Worm (Caenorhabditis elegans): ENCODE results near the gene igeg-2.

igeg-2 gene

ce11 chrX:11465215-11465614 lies 18.8 kb upstream of the igeg-2 start, which contains the start of gene lin-14 (continued):
- TF ChIP-seq F10B5.3 (tag; optimal IDR thresholded peaks at IDR 0.05) = no peak
- TF ChIP-seq jun-1 (tag; optimal IDR thresholded peaks at IDR 0.05) = no peak
- TF ChIP-seq vab-7 (GFP tag; IDR thresholded peaks at IDR 0.05) = no peak
- TF ChIP-seq aha-1 (tag) = peak; percentile 91
- no peak for TF ChIP-seq ceh-82 (tag; optimal IDR thresholded peaks at IDR 0.05)
- TF ChIP-seq nhr-76 (tag; optimal IDR thresholded peaks at IDR 0.05) = no peak
- TF ChIP-seq Y48G9A.11 (GFP tag; IDR thresholded peaks at IDR 0.05) = no peak
- no peak for TF ChIP-seq zfp-2 (tag; optimal IDR thresholded peaks at IDR 0.05)
- no peak for TF ChIP-seq Y75B8A.6 (GFP tag; IDR thresholded peaks at IDR 0.05)
- TF ChIP-seq unc-130 (GFP tag; optimal IDR thresholded peaks at IDR 0.05) = no peak
- peak; percentile 29 for TF ChIP-seq dpl-1 (GFP tag; optimal IDR thresholded peaks at IDR 0.05)
- no peak for TF ChIP-seq Y5F2A.4 (GFP tag; optimal IDR thresholded peaks at IDR 0.05)
- peak; percentile 48 for TF ChIP-seq nhr-25 (tag; optimal IDR thresholded peaks at IDR 0.05; ENCODE audit: borderline replicate concordance, insufficient read depth)
- TF ChIP-seq egl-27 (tag; optimal IDR thresholded peaks at IDR 0.05) = no peak
- TF ChIP-seq zip-2 (tag; optimal IDR thresholded peaks at IDR 0.05) = no peak
- no peak for TF ChIP-seq T20F7.1 (GFP tag; optimal IDR thresholded peaks at IDR 0.05)
- TF ChIP-seq F49E8.2 (tag; optimal IDR thresholded peaks at IDR 0.05; ENCODE audit: borderline replicate concordance) = no peak
- no peak for TF ChIP-seq dmd-8 (GFP tag; IDR thresholded peaks at IDR 0.05)
- no peak for TF ChIP-seq ces-1 (GFP tag; optimal IDR thresholded peaks at IDR 0.05)
- 0 out of 2 replicates have a peak, but pooled peaks have one; percentile 31 for TF ChIP-seq madf-9 (GFP tag; conservative IDR thresholded peaks at IDR 0.05)
- no peak for TF ChIP-seq dmd-9 (GFP tag; IDR thresholded peaks at IDR 0.05)
- peak; percentile 34 for TF ChIP-seq nhr-48 (tag; optimal IDR thresholded peaks at IDR 0.05)
- TF ChIP-seq madf-5 (GFP tag; IDR thresholded peaks at IDR 0.05) = no peak
- TF ChIP-seq nhr-6 (tag; optimal IDR thresholded peaks at IDR 0.05) = no peak
- no peak for TF ChIP-seq zfp-3 (GFP tag; conservative IDR thresholded peaks at IDR 0.05)
- no peak for TF ChIP-seq zip-11 (GFP tag; IDR thresholded peaks at IDR 0.05)
- TF ChIP-seq pha-4 (GFP tag; IDR thresholded peaks at IDR 0.05) = peak; percentile 64
- TF ChIP-seq pha-4 (tag; optimal IDR thresholded peaks at IDR 0.05) = peak; percentile 59
- TF ChIP-seq mdt-29 (GFP tag; IDR thresholded peaks at IDR 0.05) = no peak
- no peak for TF ChIP-seq tag-97 (GFP tag; IDR thresholded peaks at IDR 0.05)
- TF ChIP-seq lin-13 (GFP tag; optimal IDR thresholded peaks at IDR 0.05) = no peak
- 0 out of 2 replicates have a peak, but pooled peaks have one; percentile 45 for TF ChIP-seq T26A8.4 (GFP tag; IDR thresholded peaks at IDR 0.05)
- peak; percentile 9 to 52 for TF ChIP-seq lsy-2 (tag; optimal IDR thresholded peaks at IDR 0.05)
- TF ChIP-seq unc-39 (tag; optimal IDR thresholded peaks at IDR 0.05) = no peak
- peak; percentile 83 for TF ChIP-seq hlh-30 (tag; optimal IDR thresholded peaks at IDR 0.05; ENCODE audit: insufficient read depth)
- peak; percentile 47 to 69 for TF ChIP-seq mdl-1 (tag; optimal IDR thresholded peaks at IDR 0.05)
- TF ChIP-seq nhr-41 (GFP tag; IDR thresholded peaks at IDR 0.05) = 0 out of 2 replicates have a peak, but pooled peaks have one; percentile 15
- TF ChIP-seq lin-39 (tag; optimal IDR thresholded peaks at IDR 0.05) = no peak
- peak; percentile 12 for TF ChIP-seq nhr-11 (tag; optimal IDR thresholded peaks at IDR 0.05)
- TF ChIP-seq mep-1 (tag; optimal IDR thresholded peaks at IDR 0.05) = peak; percentile 71
- TF ChIP-seq nhr-102 (tag; optimal IDR thresholded peaks at IDR 0.05) = peak; percentile 18
- TF ChIP-seq mxl-2 (GFP tag; conservative IDR thresholded peaks at IDR 0.05) = no peak
- TF ChIP-seq ceh-20 (GFP tag; IDR thresholded peaks at IDR 0.05) = no peak
- TF ChIP-seq dmd-6 (GFP tag; IDR thresholded peaks at IDR 0.05) = peak; percentile 45; the same call in 1 of the 2 replicates
- 0 out of 2 replicates have a peak, but pooled peaks have one; percentile 9 for TF ChIP-seq lin-1 (GFP tag; IDR thresholded peaks at IDR 0.05)
- TF ChIP-seq ceh-44 (GFP tag; IDR thresholded peaks at IDR 0.05) = no peak
- no peak for TF ChIP-seq nhr-237 (tag; optimal IDR thresholded peaks at IDR 0.05)
- no peak for TF ChIP-seq lim-7 (GFP tag; IDR thresholded peaks at IDR 0.05)
- no peak for TF ChIP-seq Y105C5A.15 (GFP tag; IDR thresholded peaks at IDR 0.05)
- no peak for TF ChIP-seq ZK546.5 (tag; optimal IDR thresholded peaks at IDR 0.05)
- 0 out of 2 replicates have a peak, but pooled peaks have one; percentile 33 for TF ChIP-seq egl-43 (GFP tag; IDR thresholded peaks at IDR 0.05)
- no peak for TF ChIP-seq lir-3 (tag; optimal IDR thresholded peaks at IDR 0.05)

Data from whole organism, L4 larva.